Worm (Caenorhabditis elegans) whole organism, late embryonic: ENCODE results near the gene F23D12.1.

Experiments used
- K09A11.1 ChIP-seq: sonication (generic microtip); optimal IDR thresholded peaks from 2 replicates; lab custom pipeline; 2017; ENCODE audit warnings: antibody characterized with exemption, mild to moderate bottlenecking, missing genetic modification characterization, missing compliant biosample characterization; ENCODE audit not compliant: insufficient read depth
- T23F11.4 ChIP-seq: fragments of 200-800 bp; sonication (Bioruptor generic); optimal IDR thresholded peaks from 2 replicates; lab custom pipeline; 2018; ENCODE audit warnings: mild to moderate bottlenecking, missing genetic modification characterization, missing compliant biosample characterization
- ama-1 ChIP-seq: fragments of 150-350 bp; optimal IDR thresholded peaks from 2 replicates; lab custom pipeline; 2014
- ceh-14 ChIP-seq: sonication (generic microtip); optimal IDR thresholded peaks from 2 replicates; lab custom pipeline; 2016; ENCODE audit warnings: missing genotype, missing genetic modification characterization, missing compliant biosample characterization
- ceh-45 ChIP-seq: fragments of 200-800 bp; sonication (Bioruptor generic); IDR thresholded peaks from 2 replicates; pipeline ENCODE4 v1.3.6; 2022; ENCODE audit warnings: missing genetic modification reagents, missing genetic modification characterization, missing compliant biosample characterization
- elt-4 ChIP-seq: sonication (generic microtip); optimal IDR thresholded peaks from 2 replicates; lab custom pipeline; 2016; ENCODE audit warnings: missing genetic modification characterization, missing compliant biosample characterization
- fkh-10 ChIP-seq: fragments of 150-350 bp; optimal IDR thresholded peaks from 2 replicates; lab custom pipeline; 2014; ENCODE audit warnings: missing biosample characterization, missing genetic modification reagents, missing genetic modification characterization
- hlh-30 ChIP-seq: sonication (generic microtip); optimal IDR thresholded peaks from 2 replicates; lab custom pipeline; 2017; ENCODE audit warnings: antibody characterized with exemption, missing genetic modification characterization, missing compliant biosample characterization; ENCODE audit not compliant: insufficient read depth
- lim-6 ChIP-seq: sonication (generic microtip); optimal IDR thresholded peaks from 2 replicates; lab custom pipeline; 2016; ENCODE audit warnings: missing genetic modification characterization, missing compliant biosample characterization
- rnt-1 ChIP-seq: sonication (generic microtip); optimal IDR thresholded peaks from 2 replicates; lab custom pipeline; 2016; ENCODE audit warnings: missing genetic modification characterization, missing compliant biosample characterization
- syd-9 ChIP-seq: sonication (generic microtip); optimal IDR thresholded peaks from 2 replicates; lab custom pipeline; 2016; ENCODE audit warnings: mild to moderate bottlenecking, missing genetic modification characterization, moderate library complexity, missing compliant biosample characterization
- unc-3 ChIP-seq, 2 experiments: fragments of 200-800 bp in 1 of 2; sonication (Bioruptor generic) in 1 of 2; sonication (generic microtip) in 1 of 2; conservative IDR thresholded peaks in 1 of 2; optimal IDR thresholded peaks in 1 of 2; 2 replicates each; pipeline versions ENCODE4 v1.3.6 to Lab custom; 2016 to 2022; ENCODE audit warnings: missing compliant biosample characterization in 2 of 2, missing genetic modification characterization in 2 of 2, missing genetic modification reagents in 1 of 2
- zip-5 ChIP-seq: sonication (generic microtip); optimal IDR thresholded peaks from 2 replicates; lab custom pipeline; 2016; ENCODE audit warnings: missing genetic modification characterization, missing compliant biosample characterization

DNA sequence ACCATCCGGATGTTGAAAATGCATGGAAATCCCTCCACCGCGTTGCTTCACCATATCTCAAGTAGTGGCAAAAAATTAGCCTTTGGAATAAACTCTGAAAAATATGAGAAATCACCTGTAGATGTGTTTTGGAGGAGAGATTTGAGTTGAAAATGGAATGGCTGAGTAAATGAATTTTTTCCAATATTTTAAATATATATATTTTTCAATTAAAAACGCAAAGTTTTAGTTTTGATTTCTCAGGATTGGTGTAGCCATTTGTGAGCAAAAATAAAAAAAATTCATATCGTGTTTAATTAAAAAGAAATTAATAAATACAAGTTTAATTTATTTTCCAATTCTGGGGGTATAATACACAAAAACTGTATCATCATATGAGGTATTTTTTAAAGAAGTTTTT, at the start of gene F23D12.1:
- TF ChIP-seq unc-3 (GFP tag; conservative IDR thresholded peaks at IDR 0.05; lab: Robert Waterston, UW), result no peak
- TF ChIP-seq unc-3 (tag; optimal IDR thresholded peaks at IDR 0.05; lab: Kevin White, UChicago), result no peak
- TF ChIP-seq ama-1 (lab: Kevin White, UChicago), result no peak
- no peak for TF ChIP-seq hlh-30 (tag; lab: Kevin White, UChicago)
- TF ChIP-seq ceh-45 (GFP tag; lab: Robert Waterston, UW), result no peak
- TF ChIP-seq zip-5, result no peak
- TF ChIP-seq lim-6 (tag; lab: Kevin White, UChicago), result no peak
- no peak for TF ChIP-seq T23F11.4 (GFP tag; lab: Kevin White, UChicago)
- no peak for TF ChIP-seq syd-9 (tag; lab: Kevin White, UChicago)
- no peak for TF ChIP-seq elt-4 (tag; lab: Kevin White, UChicago)
- no peak for TF ChIP-seq rnt-1 (tag; lab: Kevin White, UChicago)
- TF ChIP-seq fkh-10 (GFP tag; lab: Kevin White, UChicago), result no peak
- no peak for TF ChIP-seq ceh-14
- no peak for TF ChIP-seq K09A11.1 (tag; lab: Kevin White, UChicago)
